Fruit fly (Drosophila melanogaster) whole organism, embryonic: ENCODE results near the gene Mybbp1A.

Source experiments
- ATbp ChIP-seq: fragments of 200-800 bp; sonication (Bioruptor generic); optimal IDR thresholded peaks from 2 replicates; lab custom pipeline; 2017; ENCODE audit warnings: missing biosample characterization, mild to moderate bottlenecking, missing genetic modification characterization, missing genetic modification reagents
- CG10321 ChIP-seq: fragments of 200-800 bp; sonication (Bioruptor generic); IDR thresholded peaks from 2 replicates; pipeline ENCODE4 v1.3.6; 2022; ENCODE audit warnings: missing biosample characterization, missing genetic modification characterization
- CG11696 ChIP-seq: fragments of 200-800 bp; sonication (Bioruptor generic); IDR thresholded peaks from 2 replicates; pipeline ENCODE4 v1.3.6; 2022; ENCODE audit warnings: missing biosample characterization, missing genetic modification characterization
- CG12219 ChIP-seq: fragments of 200-800 bp; sonication (Bioruptor generic); optimal IDR thresholded peaks from 3 replicates; lab custom pipeline; 2018; ENCODE audit warnings: missing biosample characterization, mild to moderate bottlenecking, missing genetic modification characterization
- CG14441 ChIP-seq: fragments of 200-800 bp; sonication (Bioruptor generic); IDR thresholded peaks from 2 replicates; pipeline ENCODE4 v1.3.6; 2022; ENCODE audit warnings: missing biosample characterization, missing genetic modification characterization
- CG1603 ChIP-seq: fragments of 200-800 bp; sonication (Bioruptor generic); optimal IDR thresholded peaks from 2 replicates; lab custom pipeline; 2019; ENCODE audit warnings: missing biosample characterization, mild to moderate bottlenecking, missing genetic modification characterization, moderate library complexity
- CG18619 ChIP-seq: fragments of 200-800 bp; sonication (Bioruptor generic); optimal IDR thresholded peaks from 3 replicates; lab custom pipeline; 2017; ENCODE audit warnings: missing biosample characterization, mild to moderate bottlenecking, missing genetic modification characterization
- CG32772 ChIP-seq: fragments of 200-800 bp; sonication (Bioruptor generic); IDR thresholded peaks from 2 replicates; pipeline ENCODE4 v1.3.6; 2022; ENCODE audit warnings: missing biosample characterization, missing genetic modification characterization
- CG34224 ChIP-seq: fragments of 200-800 bp; sonication (Bioruptor generic); IDR thresholded peaks from 3 replicates; pipeline ENCODE4 v1.3.6; 2022; ENCODE audit warnings: missing biosample characterization, missing genetic modification characterization; ENCODE audit not compliant: partially characterized antibody
- CG3995 ChIP-seq: fragments of 200-800 bp; sonication (Bioruptor generic); optimal IDR thresholded peaks from 3 replicates; lab custom pipeline; 2016; ENCODE audit warnings: missing biosample characterization, missing genetic modification characterization
- CG6272 ChIP-seq: fragments of 200-800 bp; sonication (Bioruptor generic); IDR thresholded peaks from 2 replicates; pipeline ENCODE4 v1.3.6; 2022; ENCODE audit warnings: missing biosample characterization, missing genetic modification characterization
- CG6654 ChIP-seq: fragments of 200-800 bp; sonication (Bioruptor generic); optimal IDR thresholded peaks from 2 replicates; lab custom pipeline; 2017; ENCODE audit warnings: missing biosample characterization, mild to moderate bottlenecking, missing genetic modification characterization
- CG6791 ChIP-seq: fragments of 200-800 bp; sonication (Bioruptor generic); IDR thresholded peaks from 3 replicates; pipeline ENCODE4 v1.3.6; 2022; ENCODE audit warnings: missing biosample characterization, missing genetic modification characterization; ENCODE audit not compliant: partially characterized antibody
- CG6813 ChIP-seq: fragments of 200-800 bp; sonication (Bioruptor generic); optimal IDR thresholded peaks from 2 replicates; lab custom pipeline; 2017; ENCODE audit warnings: missing biosample characterization, missing genetic modification characterization, mild to moderate bottlenecking, moderate library complexity, missing genetic modification reagents
- CG8924 ChIP-seq: fragments of 200-800 bp; optimal IDR thresholded peaks from 3 replicates; lab custom pipeline; 2019; ENCODE audit warnings: missing biosample characterization, mild to moderate bottlenecking, missing genetic modification characterization, moderate library complexity
- CG9797 ChIP-seq: fragments of 200-800 bp; sonication (Bioruptor generic); optimal IDR thresholded peaks from 3 replicates; lab custom pipeline; 2018; ENCODE audit warnings: missing biosample characterization, mild to moderate bottlenecking, missing genetic modification characterization
- CTCF ChIP-seq: fragments of 200-800 bp; sonication (Bioruptor generic); optimal IDR thresholded peaks from 2 replicates; lab custom pipeline; 2017; ENCODE audit warnings: missing biosample characterization, mild to moderate bottlenecking, missing genetic modification characterization, moderate library complexity
- Deaf1 ChIP-seq: fragments of 200-800 bp; optimal IDR thresholded peaks from 3 replicates; lab custom pipeline; 2019; ENCODE audit warnings: missing biosample characterization, mild to moderate bottlenecking, missing genetic modification characterization, moderate library complexity
- Dip3 ChIP-seq: fragments of 200-800 bp; sonication (Bioruptor generic); optimal IDR thresholded peaks from 3 replicates; lab custom pipeline; 2016; ENCODE audit warnings: missing biosample characterization, missing genetic modification characterization
- ERR ChIP-seq: fragments of 200-800 bp; sonication (Bioruptor generic); optimal IDR thresholded peaks from 2 replicates; lab custom pipeline; 2016; ENCODE audit warnings: missing biosample characterization, missing genetic modification characterization
- Ets97D ChIP-seq: fragments of 200-800 bp; sonication (Bioruptor generic); optimal IDR thresholded peaks from 3 replicates; lab custom pipeline; 2016; ENCODE audit warnings: missing biosample characterization, missing genetic modification characterization
- Gsc ChIP-seq: fragments of 200-800 bp; sonication (Bioruptor generic); IDR thresholded peaks from 2 replicates; pipeline ENCODE4 v1.3.6; 2022; ENCODE audit warnings: missing biosample characterization, missing genetic modification characterization
- HHEX ChIP-seq: fragments of 200-800 bp; sonication (Bioruptor generic); optimal IDR thresholded peaks from 3 replicates; lab custom pipeline; 2017; ENCODE audit warnings: missing biosample characterization, mild to moderate bottlenecking, missing genetic modification characterization, missing genetic modification reagents
- Hey ChIP-seq: fragments of 200-800 bp; sonication (Bioruptor generic); optimal IDR thresholded peaks from 3 replicates; lab custom pipeline; 2018; ENCODE audit warnings: missing biosample characterization, mild to moderate bottlenecking, missing genetic modification characterization
- Jarid2 ChIP-seq: fragments of 200-800 bp; sonication (Bioruptor generic); optimal IDR thresholded peaks from 3 replicates; lab custom pipeline; 2017; ENCODE audit warnings: mild to moderate bottlenecking, missing biosample characterization, missing genetic modification reagents, missing genetic modification characterization
- Lpt ChIP-seq: fragments of >200 bp; optimal IDR thresholded peaks from 2 replicates; lab custom pipeline; 2018; ENCODE audit warnings: missing biosample characterization, missing genetic modification characterization
- MBD-R2 ChIP-seq: fragments of 200-800 bp; sonication (Bioruptor generic); IDR thresholded peaks from 2 replicates; pipeline ENCODE4 v1.3.6; 2022; ENCODE audit warnings: missing biosample characterization, missing genetic modification characterization
- MESR4 ChIP-seq: fragments of 200-800 bp; sonication (Bioruptor generic); optimal IDR thresholded peaks from 2 replicates; lab custom pipeline; 2018; ENCODE audit warnings: missing biosample characterization, mild to moderate bottlenecking, missing genetic modification characterization, moderate library complexity
- Mes4 ChIP-seq: fragments of 200-800 bp; sonication (Bioruptor generic); optimal IDR thresholded peaks from 2 replicates; lab custom pipeline; 2016; ENCODE audit warnings: missing biosample characterization, missing genetic modification characterization
- Optix ChIP-seq: fragments of 200-800 bp; sonication (Bioruptor generic); IDR thresholded peaks from 3 replicates; pipeline ENCODE4 v1.3.6; 2022; ENCODE audit warnings: missing biosample characterization, missing genetic modification characterization
- Sox102F ChIP-seq: fragments of 200-800 bp; sonication (Bioruptor generic); optimal IDR thresholded peaks from 2 replicates; lab custom pipeline; 2018; ENCODE audit warnings: missing biosample characterization, mild to moderate bottlenecking, missing genetic modification characterization, moderate library complexity
- TFAM ChIP-seq: fragments of 200-800 bp; sonication (Bioruptor generic); optimal IDR thresholded peaks from 2 replicates; lab custom pipeline; 2017; ENCODE audit warnings: missing biosample characterization, missing genetic modification characterization, inconsistent platforms
- az2 ChIP-seq: fragments of 200-800 bp; sonication (Bioruptor generic); optimal IDR thresholded peaks from 3 replicates; lab custom pipeline; 2016; ENCODE audit warnings: missing biosample characterization, missing genetic modification characterization
- bsh ChIP-seq, 2 experiments: fragments of 200-800 bp; sonication (Bioruptor generic); optimal IDR thresholded peaks; 2 replicates each; lab custom pipeline; 2017 to 2018; ENCODE audit warnings: mild to moderate bottlenecking in 2 of 2, missing biosample characterization in 2 of 2, missing genetic modification characterization in 2 of 2, moderate library complexity in 1 of 2
- caup ChIP-seq: fragments of 200-800 bp; sonication (Bioruptor generic); optimal IDR thresholded peaks from 3 replicates; lab custom pipeline; 2017; ENCODE audit warnings: missing biosample characterization, mild to moderate bottlenecking, missing genetic modification characterization, moderate library complexity; ENCODE audit not compliant: severe bottlenecking
- cg ChIP-seq: fragments of 200-800 bp; sonication (Bioruptor generic); optimal IDR thresholded peaks from 3 replicates; lab custom pipeline; 2019; ENCODE audit warnings: missing biosample characterization, mild to moderate bottlenecking, missing genetic modification characterization, moderate library complexity
- disco-r ChIP-seq: fragments of 200-800 bp; sonication (Bioruptor generic); optimal IDR thresholded peaks from 2 replicates; lab custom pipeline; 2016; ENCODE audit warnings: missing biosample characterization, missing genetic modification characterization
- dmrt99B ChIP-seq: fragments of 200-800 bp; sonication (Bioruptor generic); optimal IDR thresholded peaks from 2 replicates; lab custom pipeline; 2018; ENCODE audit warnings: missing biosample characterization, mild to moderate bottlenecking, missing genetic modification characterization, moderate library complexity
- dysf ChIP-seq: fragments of 200-800 bp; sonication (Bioruptor generic); IDR thresholded peaks from 3 replicates; pipeline ENCODE4 v1.3.6; 2022; ENCODE audit warnings: missing biosample characterization, missing genetic modification characterization
- eve ChIP-seq, 2 experiments: fragments of >200 bp; optimal IDR thresholded peaks; 2 replicates each; lab custom pipeline; 2017; ENCODE audit warnings: missing biosample characterization in 2 of 2, missing genetic modification characterization in 2 of 2
- exex ChIP-seq: fragments of 200-800 bp; sonication (Bioruptor generic); optimal IDR thresholded peaks from 4 replicates; lab custom pipeline; 2018; ENCODE audit warnings: missing biosample characterization, mild to moderate bottlenecking, missing genetic modification characterization, moderate library complexity
- grn ChIP-seq: fragments of 200-800 bp; sonication (Bioruptor generic); optimal IDR thresholded peaks from 3 replicates; lab custom pipeline; 2017; ENCODE audit warnings: missing biosample characterization, missing genetic modification characterization
- hb ChIP-seq: fragments of 200-800 bp; sonication (Bioruptor generic); IDR thresholded peaks from 3 replicates; pipeline ENCODE4 v1.3.6; 2022; ENCODE audit warnings: missing biosample characterization, missing genetic modification characterization; ENCODE audit not compliant: partially characterized antibody
- jing ChIP-seq: fragments of 200-800 bp; sonication (Bioruptor generic); optimal IDR thresholded peaks from 2 replicates; lab custom pipeline; 2018; ENCODE audit warnings: missing biosample characterization, mild to moderate bottlenecking, missing genetic modification characterization
- lab ChIP-seq: fragments of 200-800 bp; sonication (Bioruptor generic); optimal IDR thresholded peaks from 3 replicates; lab custom pipeline; 2017; ENCODE audit warnings: missing biosample characterization, missing genetic modification characterization, mild to moderate bottlenecking, moderate library complexity, missing genetic modification reagents
- mirr ChIP-seq: fragments of 200-800 bp; sonication (Bioruptor generic); optimal IDR thresholded peaks from 3 replicates; lab custom pipeline; 2018; ENCODE audit warnings: missing biosample characterization, mild to moderate bottlenecking, missing genetic modification characterization
- pita ChIP-seq: fragments of 200-800 bp; sonication (Bioruptor generic); optimal IDR thresholded peaks from 2 replicates; lab custom pipeline; 2017; ENCODE audit warnings: missing biosample characterization, mild to moderate bottlenecking, missing genetic modification characterization
- pzg ChIP-seq: fragments of 200-800 bp; sonication (Bioruptor generic); optimal IDR thresholded peaks from 3 replicates; lab custom pipeline; 2018; ENCODE audit warnings: missing biosample characterization, mild to moderate bottlenecking, missing genetic modification characterization, moderate library complexity
- sens-2 ChIP-seq: fragments of 200-800 bp; sonication (Bioruptor generic); IDR thresholded peaks from 2 replicates; pipeline ENCODE4 v1.3.6; 2022; ENCODE audit warnings: missing biosample characterization, missing genetic modification characterization
- sim ChIP-seq: fragments of 200-800 bp; sonication (Bioruptor generic); IDR thresholded peaks from 2 replicates; pipeline ENCODE4 v1.3.6; 2022; ENCODE audit warnings: missing biosample characterization, missing genetic modification characterization
- tna ChIP-seq: fragments of 200-800 bp; sonication (Bioruptor generic); IDR thresholded peaks from 2 replicates; pipeline ENCODE4 v1.3.6; 2022; ENCODE audit warnings: missing biosample characterization, missing genetic modification characterization; ENCODE audit not compliant: partially characterized antibody
- unpg ChIP-seq: fragments of 200-800 bp; sonication (Bioruptor generic); optimal IDR thresholded peaks from 3 replicates; lab custom pipeline; 2018; ENCODE audit warnings: missing biosample characterization, mild to moderate bottlenecking, missing genetic modification characterization, moderate library complexity

The Mybbp1A gene

dm6 chrX:617477-617795, 12.1 kb upstream of the Mybbp1A start (continued):
- no peak for TF ChIP-seq CG6813 (GFP tag; lab: Kevin White, UChicago)
- TF ChIP-seq jing (GFP tag; lab: Kevin White, UChicago): no peak
- TF ChIP-seq az2 (GFP tag; lab: Kevin White, UChicago): no peak
- TF ChIP-seq Jarid2 (GFP tag; lab: Kevin White, UChicago): no peak
- 0 out of 3 replicates have a peak, but pooled peaks have one; percentile 59 for TF ChIP-seq hb (GFP tag; lab: Robert Waterston, UW)
- TF ChIP-seq CG14441 (GFP tag; lab: Robert Waterston, UW): no peak
- peak; percentile 62 for TF ChIP-seq Deaf1 (tag; lab: Kevin White, UChicago)
- TF ChIP-seq CG3995 (GFP tag; lab: Kevin White, UChicago): no peak
- TF ChIP-seq CG18619 (GFP tag; lab: Kevin White, UChicago): no peak
- peak; percentile 14 for TF ChIP-seq Ets97D (GFP tag; lab: Kevin White, UChicago)
- TF ChIP-seq sens-2: no peak
- no peak for TF ChIP-seq lab (GFP tag; lab: Kevin White, UChicago)
- TF ChIP-seq caup (GFP tag; lab: Kevin White, UChicago): no peak
- no peak for TF ChIP-seq Lpt
- TF ChIP-seq Sox102F (GFP tag; lab: Kevin White, UChicago): no peak
- TF ChIP-seq Hey (tag; lab: Kevin White, UChicago): no peak
- peak; percentile 52 for TF ChIP-seq CTCF
- TF ChIP-seq disco-r (GFP tag; lab: Kevin White, UChicago): no peak
- TF ChIP-seq cg (GFP tag; lab: Kevin White, UChicago): no peak
- no peak for TF ChIP-seq bsh (GFP tag; optimal IDR thresholded peaks at IDR 0.05; lab: Kevin White, UChicago)
- no peak for TF ChIP-seq dmrt99B (tag; lab: Kevin White, UChicago)
- TF ChIP-seq CG12219: no peak
- TF ChIP-seq tna (GFP tag; lab: Robert Waterston, UW): peak; percentile 40; the same call in 1 of the 2 replicates
- no peak for TF ChIP-seq Gsc (GFP tag; lab: Robert Waterston, UW)
- peak; percentile 35 for TF ChIP-seq MESR4 (GFP tag; lab: Kevin White, UChicago)
- peak; percentile 70 for TF ChIP-seq CG1603 (tag; lab: Kevin White, UChicago)
- TF ChIP-seq pita (GFP tag; lab: Kevin White, UChicago): no peak
- TF ChIP-seq mirr (GFP tag; lab: Kevin White, UChicago): no peak
- TF ChIP-seq CG32772 (GFP tag; lab: Robert Waterston, UW): no peak
- TF ChIP-seq eve (GFP tag; optimal IDR thresholded peaks at IDR 0.05; lab: Kevin White, UChicago): no peak
- no peak for TF ChIP-seq grn (GFP tag; lab: Kevin White, UChicago)
- peak; percentile 66 for TF ChIP-seq pzg
- no peak; the same call in 1 of the 2 replicates for TF ChIP-seq MBD-R2
- TF ChIP-seq sim: no peak
- TF ChIP-seq unpg (GFP tag; lab: Kevin White, UChicago): no peak
- TF ChIP-seq CG11696: no peak
- no peak for TF ChIP-seq ATbp (GFP tag; lab: Kevin White, UChicago)
- no peak for TF ChIP-seq Dip3 (GFP tag; lab: Kevin White, UChicago)
- TF ChIP-seq CG6272 (GFP tag; lab: Robert Waterston, UW): no peak
- TF ChIP-seq exex (tag; lab: Kevin White, UChicago): no peak
- TF ChIP-seq CG10321: no peak
- no peak for TF ChIP-seq Mes4 (GFP tag; lab: Kevin White, UChicago)
- TF ChIP-seq CG8924 (tag; lab: Kevin White, UChicago): no peak
- TF ChIP-seq CG6791 (GFP tag; lab: Robert Waterston, UW): peak; percentile 83
- no peak for TF ChIP-seq TFAM (GFP tag; lab: Kevin White, UChicago)
- TF ChIP-seq dysf (GFP tag; lab: Robert Waterston, UW): no peak
- peak; percentile 38 for TF ChIP-seq CG9797 (GFP tag; lab: Kevin White, UChicago)
- no peak for TF ChIP-seq ERR
- TF ChIP-seq HHEX: no peak
- TF ChIP-seq Optix: no peak
- TF ChIP-seq CG6654 (GFP tag; lab: Kevin White, UChicago): no peak
- TF ChIP-seq CG34224: peak; percentile 71
